Worm (Caenorhabditis elegans) whole organism, L4/young adult: ENCODE results near the gene dod-20.

Source experiments
- W03F9.2 ChIP-seq: fragments of 150-350 bp; optimal IDR thresholded peaks from 2 replicates; lab custom pipeline; 2014; ENCODE audit warnings: missing biosample characterization, missing genetic modification characterization
- dao-5 ChIP-seq: sonication (generic microtip); optimal IDR thresholded peaks from 2 replicates; lab custom pipeline; 2016; ENCODE audit warnings: missing genotype, missing genetic modification characterization, moderate library complexity, missing compliant biosample characterization
- him-1 ChIP-seq: sonication (generic microtip); optimal IDR thresholded peaks from 2 replicates; lab custom pipeline; 2016; ENCODE audit warnings: missing genotype, missing genetic modification reagents, missing genetic modification characterization, missing compliant biosample characterization

dod-20 gene

DNA sequence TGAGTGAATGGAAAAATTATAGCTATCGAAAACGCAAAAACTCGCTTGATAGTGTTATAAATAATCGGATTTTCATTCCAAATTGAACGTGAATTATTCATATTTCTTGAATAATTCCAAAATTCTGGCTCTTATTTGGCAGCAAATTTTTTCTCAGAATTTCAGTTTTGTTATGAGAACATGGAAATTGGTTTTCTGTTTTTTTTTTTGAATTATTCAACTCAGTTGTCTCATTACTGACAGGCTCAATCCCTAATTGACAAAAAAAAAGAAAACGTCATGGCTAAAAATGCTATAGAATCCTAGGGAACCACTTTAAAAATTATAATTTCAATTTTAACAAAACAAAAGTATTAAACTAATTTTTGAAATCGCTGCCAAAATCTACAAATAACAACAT is 26.9 kb downstream of the dod-20 start, which contains the start of gene srh-35:
Gene srh-35 (minus strand): TSS at position 101 of the 400 bp plus-strand sequence.
- TF ChIP-seq him-1 (tag; lab: Kevin White, UChicago), result no peak
- TF ChIP-seq W03F9.2 (tag; lab: Kevin White, UChicago), result no peak
- TF ChIP-seq dao-5 (tag; lab: Kevin White, UChicago), result no peak

DNA sequence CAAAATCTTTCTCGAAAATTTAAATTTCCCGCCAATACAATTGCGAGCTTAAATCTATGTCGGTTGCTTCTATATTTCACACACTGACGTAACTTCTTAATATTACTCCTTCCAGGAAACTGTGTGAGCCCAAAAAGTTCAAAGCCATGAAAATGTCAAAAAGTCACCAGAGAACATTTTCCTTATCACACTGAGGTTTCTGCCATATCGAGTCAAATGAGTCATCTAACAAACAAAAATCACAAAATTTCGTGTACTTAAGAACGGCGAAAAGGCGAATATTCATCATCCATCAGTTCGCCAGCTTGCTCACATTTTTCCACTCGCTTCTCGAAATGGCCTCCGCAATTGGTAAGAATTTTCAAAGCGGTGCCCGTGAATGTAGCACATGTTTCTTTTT is 27.5 kb downstream of the dod-20 start, which contains the start of gene M02H5.8:
Gene M02H5.8 (plus strand): TSS at position 297 of the 400 bp plus-strand sequence.
- TF ChIP-seq him-1 (tag; lab: Kevin White, UChicago) (no peak), dao-5 (tag; lab: Kevin White, UChicago) (no peak), W03F9.2 (tag; lab: Kevin White, UChicago) (no peak)

DNA sequence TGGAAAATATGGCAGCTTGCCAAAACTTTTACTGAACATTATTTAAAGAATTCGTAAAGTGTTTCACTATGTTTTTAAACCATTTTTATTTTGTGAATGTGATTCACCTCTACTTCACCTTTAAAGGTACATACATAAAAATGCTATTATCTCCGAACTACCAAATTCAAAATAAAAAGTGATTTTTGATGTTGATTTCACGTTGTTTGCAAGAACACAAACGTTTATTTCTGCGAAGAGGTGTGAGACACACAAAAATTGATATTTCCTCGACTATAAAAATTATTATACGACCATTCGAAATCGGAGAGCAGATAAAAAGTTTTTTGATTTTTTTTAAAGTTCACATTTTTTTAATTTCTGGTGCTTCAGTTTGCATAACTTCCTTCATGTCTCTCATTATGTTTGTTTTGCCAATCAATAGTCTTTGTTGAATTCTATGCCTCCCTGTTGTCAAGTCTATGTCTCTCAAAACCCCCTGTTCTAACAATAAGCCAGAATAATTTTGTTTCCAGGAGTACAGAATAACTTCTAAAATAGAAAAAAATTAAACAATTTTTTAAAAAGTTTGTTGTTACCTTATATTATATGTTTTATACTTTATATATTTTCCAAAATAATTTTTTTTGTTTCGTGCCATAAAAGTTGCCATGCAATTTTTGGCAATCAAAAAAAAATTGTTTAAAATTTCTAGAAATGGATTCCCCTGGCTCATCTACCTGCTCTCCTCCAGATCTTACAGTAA is 28.7 kb downstream of the dod-20 start, which contains the start of gene nhr-123:
Gene nhr-123 (plus strand): TSS at position 695 of the 745 bp plus-strand sequence.
- TF ChIP-seq W03F9.2 (tag; lab: Kevin White, UChicago) (no peak), dao-5 (tag; lab: Kevin White, UChicago) (no peak), him-1 (tag; lab: Kevin White, UChicago) (no peak)

DNA sequence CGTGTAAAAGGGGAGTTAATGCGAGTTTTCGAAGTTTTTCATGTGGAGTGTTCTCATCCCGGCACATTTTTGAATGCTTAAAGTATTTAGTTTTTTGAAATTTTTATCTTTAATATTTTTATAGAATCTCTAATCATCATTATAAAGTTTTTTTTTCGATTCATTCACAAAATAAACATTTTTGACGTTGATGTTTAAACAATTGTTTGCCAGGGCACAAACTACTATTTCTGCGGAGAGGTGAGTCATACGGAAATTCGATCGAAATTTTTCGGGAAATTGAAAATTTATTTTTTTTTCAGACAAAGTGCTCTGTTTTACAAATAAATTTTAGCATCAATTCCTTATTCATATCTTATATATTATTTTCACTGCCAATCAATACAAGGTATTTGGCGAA is 31.3 kb downstream of the dod-20 start, which contains the start of gene nhr-98:
Gene nhr-98 (plus strand): TSS at position 301 of the 400 bp plus-strand sequence.
- TF ChIP-seq W03F9.2 (tag; lab: Kevin White, UChicago) (no peak), dao-5 (tag; lab: Kevin White, UChicago) (no peak), him-1 (tag; lab: Kevin White, UChicago) (no peak)

DNA sequence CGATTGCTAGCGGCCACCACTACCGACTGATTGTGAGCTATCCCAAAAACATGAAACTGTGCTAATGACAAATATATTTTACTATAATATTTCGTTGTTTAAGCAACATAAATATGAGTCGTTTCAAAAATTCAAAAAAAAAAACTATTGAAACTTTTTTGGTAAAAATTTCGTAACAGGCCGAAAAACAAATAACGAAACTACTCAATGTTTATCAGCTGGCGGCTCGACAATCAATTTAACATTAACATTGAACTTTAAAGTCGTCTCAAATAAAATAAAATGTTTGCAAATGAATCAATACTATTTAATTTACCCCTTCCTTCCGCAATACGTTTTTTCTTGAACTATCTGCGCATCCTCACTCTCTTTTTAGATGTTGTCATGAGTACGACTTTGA is 35.6 kb downstream of the dod-20 start:
- TF ChIP-seq dao-5 (tag; lab: Kevin White, UChicago) (no peak), him-1 (tag; lab: Kevin White, UChicago) (no peak), W03F9.2 (tag; lab: Kevin White, UChicago) (no peak)

DNA sequence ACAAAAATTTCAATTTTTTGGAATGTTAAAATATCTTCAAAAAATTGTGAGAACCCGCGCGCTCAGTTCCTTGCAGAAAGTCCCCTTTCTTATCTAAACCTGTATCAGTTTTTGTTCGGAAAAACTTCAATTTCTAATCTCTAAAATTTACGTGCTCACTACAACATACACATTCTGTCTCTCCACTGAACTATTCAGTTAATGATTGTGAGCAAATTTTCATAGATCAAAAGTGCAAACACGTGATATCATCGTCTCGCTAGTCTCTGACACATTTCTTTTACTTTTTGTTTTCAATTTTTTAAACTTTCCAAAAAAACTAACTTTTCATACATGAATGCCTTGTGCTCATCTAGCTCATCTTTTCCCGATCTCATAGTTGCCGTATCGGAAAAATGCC is 37.2 kb downstream of the dod-20 start, which contains the start of gene nhr-203:
Gene nhr-203 (plus strand): TSS at position 332 of the 400 bp plus-strand sequence.
- no peak for TF ChIP-seq W03F9.2 (tag; lab: Kevin White, UChicago)
- TF ChIP-seq him-1 (tag; lab: Kevin White, UChicago), result no peak
- TF ChIP-seq dao-5 (tag; lab: Kevin White, UChicago), result no peak

- no peak for TF ChIP-seq dao-5 (tag; lab: Kevin White, UChicago)
- TF ChIP-seq W03F9.2 (tag; lab: Kevin White, UChicago), result no peak
Observed at ce11 chrV:462263-462662, 40.0 kb downstream of the dod-20 start, which contains the start of gene nhr-202. nhr-202 (plus strand) TSS chrV:462588.

DNA sequence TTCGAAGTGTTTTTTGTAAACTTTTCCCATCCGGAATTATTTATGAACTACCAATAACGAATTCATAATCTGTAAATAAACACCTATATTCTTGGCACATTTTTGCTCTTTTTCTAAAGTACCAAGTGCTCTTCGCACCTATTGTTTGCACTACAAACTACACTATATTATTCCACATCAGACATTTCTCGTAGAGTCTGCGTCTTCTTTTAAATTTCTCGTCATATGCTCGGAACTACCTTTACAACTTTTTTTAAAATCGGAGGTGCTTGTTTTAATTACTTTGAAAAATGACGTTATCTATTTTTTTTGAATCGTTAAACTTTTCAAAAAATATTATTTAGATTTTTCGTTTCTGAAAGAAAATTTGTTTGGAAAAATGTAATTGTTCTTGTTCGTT is 42.6 kb downstream of the dod-20 start, which contains the start of gene nhr-201:
Gene nhr-201 (plus strand): TSS at position 29 of the 400 bp plus-strand sequence.
- no peak for TF ChIP-seq him-1 (tag; lab: Kevin White, UChicago)
- TF ChIP-seq dao-5 (tag; lab: Kevin White, UChicago), result no peak
- TF ChIP-seq W03F9.2 (tag; lab: Kevin White, UChicago), result no peak

DNA sequence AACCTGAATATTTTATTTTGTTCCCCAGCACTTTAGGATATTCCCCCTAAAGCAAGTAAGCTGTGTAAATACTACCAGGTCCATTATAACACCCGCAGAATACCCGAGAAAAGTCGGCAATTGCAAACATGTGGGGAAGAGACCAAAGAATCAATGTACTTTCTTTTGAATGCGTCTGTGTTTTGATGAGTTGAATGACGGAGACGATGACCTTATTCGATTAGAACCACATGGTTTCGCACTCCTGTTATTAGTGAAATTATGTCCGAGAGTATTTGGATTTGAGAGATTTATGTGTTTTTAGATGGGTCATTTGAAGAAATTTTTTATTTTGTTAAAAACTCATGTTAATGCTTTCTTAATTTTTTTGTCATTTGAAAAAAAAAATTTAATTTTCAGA is 43.1 kb downstream of the dod-20 start:
- TF ChIP-seq dao-5 (tag; lab: Kevin White, UChicago), result no peak
- TF ChIP-seq W03F9.2 (tag; lab: Kevin White, UChicago), result no peak
- no peak for TF ChIP-seq him-1 (tag; lab: Kevin White, UChicago)

DNA sequence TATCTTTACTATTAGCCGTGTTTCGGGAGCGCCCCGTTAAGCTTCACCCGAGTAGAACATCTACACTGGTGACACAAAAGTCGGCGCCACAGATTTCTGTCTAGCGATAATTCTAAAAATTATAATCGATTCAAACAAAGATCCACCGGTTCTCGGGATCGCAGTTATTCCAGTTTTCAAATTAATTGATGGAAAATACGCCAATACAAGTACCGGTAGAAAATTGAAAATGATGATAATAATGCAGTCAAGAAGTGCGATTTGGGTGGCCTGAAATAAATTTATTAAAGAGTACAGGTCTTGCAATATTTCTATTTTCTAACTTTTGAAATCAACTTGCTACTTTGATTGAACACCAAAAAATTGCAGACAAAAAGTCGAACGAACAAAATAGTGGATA is 45.3 kb downstream of the dod-20 start:
- no peak for TF ChIP-seq W03F9.2 (tag; lab: Kevin White, UChicago)
- TF ChIP-seq dao-5 (tag; lab: Kevin White, UChicago), result no peak
- TF ChIP-seq him-1 (tag; lab: Kevin White, UChicago), result no peak

ce11 chrV:468460-468859 is 46.2 kb downstream of the dod-20 start, which contains the start of gene srbc-57:
srbc-57 (minus strand) TSS chrV:468560.
- TF ChIP-seq dao-5 (tag; lab: Kevin White, UChicago) (no peak), W03F9.2 (tag; lab: Kevin White, UChicago) (no peak)

- no peak for TF ChIP-seq W03F9.2 (tag; lab: Kevin White, UChicago)
- no peak for TF ChIP-seq dao-5 (tag; lab: Kevin White, UChicago)
- TF ChIP-seq him-1 (tag; lab: Kevin White, UChicago), result no peak
Observed at ce11 chrV:472589-472988, 50.4 kb downstream of the dod-20 start, which contains the start of gene srt-31. srt-31 (plus strand) TSS chrV:472889.
